Worm (Caenorhabditis elegans): ENCODE data around the gene C44C10.11.
A peak's percentile ranks its signal among the peaks of the same experiment; 100 is the strongest.

Gene C44C10.11

ce11 chrX:11710229-11710628 lies at the start of gene C44C10.11:
C44C10.11 (minus strand) TSS chrX:11710343.
- TF ChIP-seq daf-8 (GFP tag; IDR thresholded peaks at IDR 0.05) (no peak), gei-8 (GFP tag; optimal IDR thresholded peaks at IDR 0.05) (no peak), pqm-1 (tag; optimal IDR thresholded peaks at IDR 0.05) (peak; percentile 69), unc-130 (GFP tag; optimal IDR thresholded peaks at IDR 0.05) (no peak), Y105C5A.15 (GFP tag; IDR thresholded peaks at IDR 0.05) (no peak), ctbp-1 (GFP tag; IDR thresholded peaks at IDR 0.05) (no peak), madf-5 (GFP tag; IDR thresholded peaks at IDR 0.05) (no peak), snpc-1.2 (GFP tag; IDR thresholded peaks at IDR 0.05) (no peak), dve-1 (tag; optimal IDR thresholded peaks at IDR 0.05; ENCODE audit: insufficient read depth) (peak; percentile 75), fkh-10 (GFP tag; optimal IDR thresholded peaks at IDR 0.05) (no peak), nhr-102 (tag; optimal IDR thresholded peaks at IDR 0.05) (no peak), madf-9 (GFP tag; conservative IDR thresholded peaks at IDR 0.05) (no peak), jun-1 (tag; optimal IDR thresholded peaks at IDR 0.05) (peak; percentile 18), zip-2 (tag; optimal IDR thresholded peaks at IDR 0.05) (no peak), lim-7 (GFP tag; IDR thresholded peaks at IDR 0.05) (no peak), rbr-2 (tag; optimal IDR thresholded peaks at IDR 0.05) (no peak), daf-19 (GFP tag; conservative IDR thresholded peaks at IDR 0.05) (no peak), zfp-3 (GFP tag; conservative IDR thresholded peaks at IDR 0.05) (no peak), arid-1 (GFP tag; conservative IDR thresholded peaks at IDR 0.05) (no peak), Y5F2A.4 (GFP tag; optimal IDR thresholded peaks at IDR 0.05) (no peak), Y75B8A.6 (GFP tag; IDR thresholded peaks at IDR 0.05) (no peak), set-16 (GFP tag; IDR thresholded peaks at IDR 0.05) (no peak), nhr-77 (tag; optimal IDR thresholded peaks at IDR 0.05) (peak; percentile 29), zfp-2 (tag; optimal IDR thresholded peaks at IDR 0.05) (no peak), nhr-11 (tag; optimal IDR thresholded peaks at IDR 0.05) (no peak), nhr-28 (tag; optimal IDR thresholded peaks at IDR 0.05) (peak; percentile 87), pha-4 (GFP tag; IDR thresholded peaks at IDR 0.05) (no peak), pha-4 (tag; optimal IDR thresholded peaks at IDR 0.05) (no peak), lsy-2 (tag; optimal IDR thresholded peaks at IDR 0.05) (no peak), ztf-7 (tag; optimal IDR thresholded peaks at IDR 0.05) (no peak), egl-27 (tag; optimal IDR thresholded peaks at IDR 0.05) (no peak), unc-62 (GFP tag; optimal IDR thresholded peaks at IDR 0.05 in 1 of 2) (peak in 1 of 2 experiments; percentile 60), unc-62 (tag; optimal IDR thresholded peaks at IDR 0.05) (no peak), nhr-10 (tag; optimal IDR thresholded peaks at IDR 0.05) (peak; percentile 8), mdl-1 (tag; optimal IDR thresholded peaks at IDR 0.05) (peak in 1 of 2 experiments; percentile 87), lin-13 (GFP tag; optimal IDR thresholded peaks at IDR 0.05) (no peak), lin-29 (GFP tag; IDR thresholded peaks at IDR 0.05) (no peak), F10B5.3 (tag; optimal IDR thresholded peaks at IDR 0.05) (no peak), nhr-48 (tag; optimal IDR thresholded peaks at IDR 0.05) (peak; percentile 73), hmg-1.1 (GFP tag; IDR thresholded peaks at IDR 0.05) (0 out of 2 replicates have a peak, but pooled peaks have one; percentile 22), skn-1 (tag; optimal IDR thresholded peaks at IDR 0.05) (no peak), mxl-2 (GFP tag; conservative IDR thresholded peaks at IDR 0.05) (no peak), php-3 (GFP tag; IDR thresholded peaks at IDR 0.05) (no peak), snpc-4 (tag; optimal IDR thresholded peaks at IDR 0.05) (no peak), daf-16 (GFP tag; optimal IDR thresholded peaks at IDR 0.05) (no peak), daf-16 (tag; optimal IDR thresholded peaks at IDR 0.05) (peak; percentile 46), ceh-44 (GFP tag; IDR thresholded peaks at IDR 0.05) (no peak), F44E2.7 (GFP tag; IDR thresholded peaks at IDR 0.05) (no peak), nhr-111 (GFP tag; optimal IDR thresholded peaks at IDR 0.05) (no peak), ztf-11 (tag; optimal IDR thresholded peaks at IDR 0.05) (no peak), ceh-82 (tag; optimal IDR thresholded peaks at IDR 0.05) (no peak), ceh-28 (tag; optimal IDR thresholded peaks at IDR 0.05) (no peak), zip-11 (GFP tag; IDR thresholded peaks at IDR 0.05) (no peak), ceh-62 (tag; optimal IDR thresholded peaks at IDR 0.05) (no peak)
